Worm (Caenorhabditis elegans) whole organism, L1 larva: ENCODE measurements around the gene gldi-5.

Source experiments
- F16B12.6 ChIP-seq: fragments of 150-350 bp; optimal IDR thresholded peaks from 2 replicates; lab custom pipeline; 2014; ENCODE audit warnings: missing biosample characterization, missing genetic modification characterization
- ama-1 ChIP-seq: fragments of 150-350 bp; optimal IDR thresholded peaks from 2 replicates; lab custom pipeline; 2014
- elt-2 ChIP-seq: sonication (generic microtip); optimal IDR thresholded peaks from 2 replicates; lab custom pipeline; 2016; ENCODE audit warnings: missing genetic modification characterization, mild to moderate bottlenecking, inconsistent platforms, missing compliant biosample characterization, missing genetic modification reagents
- fkh-8 ChIP-seq: sonication (generic microtip); optimal IDR thresholded peaks from 2 replicates; lab custom pipeline; 2016; ENCODE audit warnings: mild to moderate bottlenecking, missing genetic modification characterization, missing compliant biosample characterization
- nhr-76 ChIP-seq: sonication (generic microtip); optimal IDR thresholded peaks from 2 replicates; lab custom pipeline; 2017; ENCODE audit warnings: missing biosample characterization, missing genetic modification characterization
- pag-3 ChIP-seq: sonication (generic microtip); optimal IDR thresholded peaks from 2 replicates; lab custom pipeline; 2017; ENCODE audit warnings: missing genetic modification characterization, mild to moderate bottlenecking, missing compliant biosample characterization, antibody characterized with exemption, borderline replicate concordance; ENCODE audit not compliant: insufficient read depth
- pqm-1 ChIP-seq: sonication (generic microtip); optimal IDR thresholded peaks from 3 replicates; lab custom pipeline; 2017; ENCODE audit warnings: missing biosample characterization, missing genetic modification characterization
- skn-1 ChIP-seq: fragments of 150-350 bp; optimal IDR thresholded peaks from 2 replicates; lab custom pipeline; 2014; ENCODE audit warnings: missing biosample characterization, missing genetic modification characterization
- tbx-2 ChIP-seq: sonication (generic microtip); optimal IDR thresholded peaks from 2 replicates; lab custom pipeline; 2016; ENCODE audit warnings: missing genetic modification characterization, missing compliant biosample characterization

- TF ChIP-seq nhr-76 (no peak), F16B12.6 (no peak), pag-3 (tag; lab: Kevin White, UChicago) (no peak), ama-1 (lab: Kevin White, UChicago) (no peak), tbx-2 (tag; lab: Kevin White, UChicago) (no peak), pqm-1 (tag; lab: Kevin White, UChicago) (no peak), elt-2 (tag; lab: Kevin White, UChicago) (no peak), skn-1 (tag; lab: Kevin White, UChicago) (no peak), fkh-8 (tag; lab: Kevin White, UChicago) (no peak)
These were observed 27.9 kb downstream of the gldi-5 start for ce11 chrIII:3698366-3698765.
